Fruit fly (Drosophila melanogaster): ENCODE data around the gene CG31606.
A peak's percentile ranks its signal among the peaks of the same experiment; 100 is the strongest.

The CG31606 gene

dm6 chr2L:8133772-8134386 is 13.5 kb upstream of the CG31606 start (continued):
- TF ChIP-seq GATAe (GFP tag; conservative IDR thresholded peaks at IDR 0.05): no peak
- no peak for TF ChIP-seq CTCF (GFP tag; optimal IDR thresholded peaks at IDR 0.05)
- TF ChIP-seq Oli (tag; optimal IDR thresholded peaks at IDR 0.05): no peak
- no peak for TF ChIP-seq repo (GFP tag; optimal IDR thresholded peaks at IDR 0.05)
- TF ChIP-seq CG10267 (tag; optimal IDR thresholded peaks at IDR 0.05): peak; percentile 21
- no peak for TF ChIP-seq CG10654 (GFP tag; optimal IDR thresholded peaks at IDR 0.05)
- TF ChIP-seq ato (GFP tag; IDR thresholded peaks at IDR 0.05; ENCODE audit: partially characterized antibody): no peak
- no peak for TF ChIP-seq slbo (GFP tag; IDR thresholded peaks at IDR 0.05)
- TF ChIP-seq Xbp1 (GFP tag; optimal IDR thresholded peaks at IDR 0.05): no peak
- TF ChIP-seq NfI (GFP tag; optimal IDR thresholded peaks at IDR 0.05): no peak
- TF ChIP-seq hkb (optimal IDR thresholded peaks at IDR 0.05): no peak
- no peak for TF ChIP-seq hkb (GFP tag; IDR thresholded peaks at IDR 0.05)
- no peak for TF ChIP-seq CG34376 (GFP tag; optimal IDR thresholded peaks at IDR 0.05)
- TF ChIP-seq HLH54F (GFP tag; optimal IDR thresholded peaks at IDR 0.05): no peak
- TF ChIP-seq E2f2 (GFP tag; IDR thresholded peaks at IDR 0.05): peak; percentile 94
- no peak for TF ChIP-seq CG32532 (GFP tag; IDR thresholded peaks at IDR 0.05)
- TF ChIP-seq Ets65A (GFP tag): no peak
- peak; percentile 98 for TF ChIP-seq CG1603 (tag; optimal IDR thresholded peaks at IDR 0.05)
- TF ChIP-seq Jarid2 (GFP tag; optimal IDR thresholded peaks at IDR 0.05): no peak
- peak; percentile 90 for TF ChIP-seq CG30020 (tag; optimal IDR thresholded peaks at IDR 0.05)
- TF ChIP-seq Myb (GFP tag; optimal IDR thresholded peaks at IDR 0.05): peak; percentile 28
- no peak for TF ChIP-seq tx (GFP tag; optimal IDR thresholded peaks at IDR 0.05)
- no peak for TF ChIP-seq Chrac-16 (GFP tag; optimal IDR thresholded peaks at IDR 0.05)
- TF ChIP-seq Dip2 (GFP tag; IDR thresholded peaks at IDR 0.05): no peak
- TF ChIP-seq abd-A (tag; optimal IDR thresholded peaks at IDR 0.05): no peak
- TF ChIP-seq CG1832 (GFP tag; optimal IDR thresholded peaks at IDR 0.05): no peak
- TF ChIP-seq Bdp1 (GFP tag; optimal IDR thresholded peaks at IDR 0.05): no peak
- TF ChIP-seq HmgZ (tag; optimal IDR thresholded peaks at IDR 0.05): peak; percentile 51
- TF ChIP-seq sob (GFP tag; IDR thresholded peaks at IDR 0.05): no peak
- no peak for TF ChIP-seq CG8944 (GFP tag; optimal IDR thresholded peaks at IDR 0.05)
- no peak for TF ChIP-seq CG2678 (tag; optimal IDR thresholded peaks at IDR 0.05)
- no peak for TF ChIP-seq usp (GFP tag; optimal IDR thresholded peaks at IDR 0.05)
- no peak for TF ChIP-seq CG32767 (GFP tag; IDR thresholded peaks at IDR 0.05)
- 0 out of 4 replicates have a peak, but pooled peaks have one; percentile 20 for TF ChIP-seq chinmo (GFP tag; IDR thresholded peaks at IDR 0.05; ENCODE audit: partially characterized antibody)
- TF ChIP-seq Asciz (GFP tag; optimal IDR thresholded peaks at IDR 0.05): no peak
- TF ChIP-seq kah (GFP tag; optimal IDR thresholded peaks at IDR 0.05): no peak
- no peak for TF ChIP-seq Hand (GFP tag; optimal IDR thresholded peaks at IDR 0.05)
- TF ChIP-seq CG13123 (GFP tag; optimal IDR thresholded peaks at IDR 0.05): no peak

dm6 chr2L:8142760-8143159 is 4.7 kb upstream of the CG31606 start:
- no peak for TF ChIP-seq ATbp (GFP tag; optimal IDR thresholded peaks at IDR 0.05)
- no peak for TF ChIP-seq CG31365 (tag; optimal IDR thresholded peaks at IDR 0.05)
- no peak for TF ChIP-seq CG14014 (GFP tag; IDR thresholded peaks at IDR 0.05)
- no peak for TF ChIP-seq CG7928 (GFP tag; optimal IDR thresholded peaks at IDR 0.05)

Measured in whole organism, embryonic.